Worm (Caenorhabditis elegans): ENCODE results near the gene srh-173.

Gene srh-173

ce11 chrV:19958744-19959143 is 14.3 kb upstream of the srh-173 start, which contains the start of gene srh-172:
Gene srh-172 (plus strand): TSS chrV:19959044.
- TF ChIP-seq ceh-34 (tag; optimal IDR thresholded peaks at IDR 0.05): no peak
- no peak for TF ChIP-seq tbx-2 (tag; optimal IDR thresholded peaks at IDR 0.05)
- no peak for TF ChIP-seq ceh-9 (tag; optimal IDR thresholded peaks at IDR 0.05)
- no peak for TF ChIP-seq fkh-6 (tag; optimal IDR thresholded peaks at IDR 0.05)
- no peak for TF ChIP-seq odd-2 (tag; optimal IDR thresholded peaks at IDR 0.05)
- no peak for TF ChIP-seq pha-4 (tag; optimal IDR thresholded peaks at IDR 0.05)

- TF ChIP-seq pha-2 (tag; optimal IDR thresholded peaks at IDR 0.05): peak; percentile 62
- TF ChIP-seq sox-2 (GFP tag; IDR thresholded peaks at IDR 0.05): peak; percentile 93
- TF ChIP-seq che-1 (tag; optimal IDR thresholded peaks at IDR 0.05): peak; percentile 15
- no peak for TF ChIP-seq hlh-30 (tag; optimal IDR thresholded peaks at IDR 0.05; ENCODE audit: insufficient read depth)
- TF ChIP-seq hlh-8 (tag; optimal IDR thresholded peaks at IDR 0.05): peak; percentile 10
- TF ChIP-seq ceh-22 (tag; optimal IDR thresholded peaks at IDR 0.05): no peak
- no peak for TF ChIP-seq ceh-31 (tag; optimal IDR thresholded peaks at IDR 0.05)
- TF ChIP-seq ztf-16 (tag; optimal IDR thresholded peaks at IDR 0.05): no peak
- TF ChIP-seq ceh-2 (tag; optimal IDR thresholded peaks at IDR 0.05): no peak
These were observed 11.1 kb upstream of the srh-173 start for ce11 chrV:19961971-19962370.

DNA sequence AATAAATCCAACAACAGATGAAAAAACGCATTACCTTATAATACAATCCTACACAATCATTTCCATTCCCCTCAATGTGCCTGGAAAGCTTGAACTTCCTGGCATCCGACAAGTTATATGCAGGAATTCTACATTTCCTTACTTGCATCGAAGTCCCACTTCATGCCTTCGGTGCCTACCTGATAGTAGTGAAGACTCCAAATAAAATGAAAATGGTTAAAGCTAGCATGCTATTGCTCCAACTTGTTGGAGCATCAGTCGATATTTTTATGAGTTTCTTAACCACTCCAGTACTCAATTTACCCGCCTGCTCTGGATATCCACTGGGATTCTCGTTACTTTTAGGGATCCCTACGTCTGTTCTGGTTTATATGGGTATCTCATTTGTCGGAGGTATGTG is 7.5 kb upstream of the srh-173 start, which contains the start of gene srh-171:
Gene srh-171 (plus strand): TSS at position 75 of the 400 bp plus-strand sequence.
- TF ChIP-seq Y22D7AL.16 (tag; optimal IDR thresholded peaks at IDR 0.05): no peak
- peak; percentile 50 for TF ChIP-seq ama-1 (optimal IDR thresholded peaks at IDR 0.05)

DNA sequence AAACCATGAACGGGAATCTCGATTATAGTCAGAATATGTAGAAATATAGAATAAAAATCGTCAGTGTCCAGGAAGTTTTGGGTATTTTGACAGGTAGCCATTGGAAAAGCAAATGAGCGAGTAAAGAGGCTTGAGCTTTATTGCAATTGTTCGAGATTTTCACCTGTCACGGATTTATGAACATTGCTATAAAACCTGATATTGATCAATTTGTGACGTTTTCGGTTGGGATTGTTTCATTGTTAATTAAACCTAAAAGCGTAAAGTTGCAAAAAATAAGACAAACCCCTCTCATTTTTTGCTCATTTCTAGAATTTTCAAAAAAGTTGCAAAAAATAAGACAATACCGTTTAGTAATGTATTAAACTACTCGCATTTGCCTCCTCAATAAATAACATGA is 5.1 kb downstream of the srh-173 start, which contains the start of gene srh-183:
Gene srh-183 (minus strand): TSS at position 101 of the 400 bp plus-strand sequence.
- TF ChIP-seq ets-4 (tag; optimal IDR thresholded peaks at IDR 0.05) (no peak), ceh-2 (tag; optimal IDR thresholded peaks at IDR 0.05) (no peak), K02D7.2 (tag; optimal IDR thresholded peaks at IDR 0.05) (no peak), eyg-1 (tag; optimal IDR thresholded peaks at IDR 0.05) (no peak), Y22D7AL.16 (tag; optimal IDR thresholded peaks at IDR 0.05) (no peak), ttx-3 (tag; optimal IDR thresholded peaks at IDR 0.05) (no peak), pat-9 (tag; optimal IDR thresholded peaks at IDR 0.05) (no peak), ceh-22 (tag; optimal IDR thresholded peaks at IDR 0.05) (no peak), fax-1 (tag; optimal IDR thresholded peaks at IDR 0.05) (no peak), unc-3 (GFP tag; conservative IDR thresholded peaks at IDR 0.05) (no peak), unc-3 (tag; optimal IDR thresholded peaks at IDR 0.05) (no peak), hlh-13 (GFP tag; optimal IDR thresholded peaks at IDR 0.05) (no peak), odd-2 (tag; optimal IDR thresholded peaks at IDR 0.05) (no peak), ahr-1 (tag; optimal IDR thresholded peaks at IDR 0.05) (no peak)

DNA sequence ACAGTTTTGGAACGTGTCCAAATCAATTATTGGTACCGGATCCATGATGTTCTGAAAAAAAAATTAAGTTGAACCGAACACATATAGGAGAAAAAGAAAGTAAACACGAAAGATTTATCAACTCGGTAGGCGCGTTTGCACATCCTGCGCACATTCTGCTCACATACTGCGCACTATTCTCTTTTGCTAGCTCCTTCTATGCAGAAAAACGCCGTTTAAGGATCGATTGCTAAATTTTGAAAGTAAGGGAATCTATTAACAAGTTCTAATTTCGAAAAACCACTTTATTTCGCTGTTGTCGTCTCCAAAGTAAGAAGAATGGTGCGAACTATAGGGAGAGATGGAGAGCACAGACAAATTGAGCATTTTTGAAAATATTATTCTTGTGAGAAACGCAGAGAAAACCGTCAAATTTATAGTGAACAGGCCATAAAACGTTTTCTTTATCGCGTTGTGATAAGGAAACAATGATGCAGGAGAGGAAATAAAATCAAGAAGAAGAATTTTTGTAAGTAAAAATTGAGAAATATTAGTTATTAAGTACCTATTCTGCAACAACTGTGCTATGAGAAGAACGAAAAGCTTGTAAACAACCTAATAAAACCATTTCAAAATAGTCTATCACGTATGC is 8.9 kb downstream of the srh-173 start, which contains the start of gene Y60A3A.24:
Gene Y60A3A.24 (minus strand): TSS at position 51 of the 631 bp plus-strand sequence.
- TF ChIP-seq ets-4 (tag; optimal IDR thresholded peaks at IDR 0.05): no peak
- no peak for TF ChIP-seq ztf-16 (tag; optimal IDR thresholded peaks at IDR 0.05)
- peak; percentile 70 for TF ChIP-seq elt-2 (tag; optimal IDR thresholded peaks at IDR 0.05)
- TF ChIP-seq ama-1 (optimal IDR thresholded peaks at IDR 0.05): no peak

DNA sequence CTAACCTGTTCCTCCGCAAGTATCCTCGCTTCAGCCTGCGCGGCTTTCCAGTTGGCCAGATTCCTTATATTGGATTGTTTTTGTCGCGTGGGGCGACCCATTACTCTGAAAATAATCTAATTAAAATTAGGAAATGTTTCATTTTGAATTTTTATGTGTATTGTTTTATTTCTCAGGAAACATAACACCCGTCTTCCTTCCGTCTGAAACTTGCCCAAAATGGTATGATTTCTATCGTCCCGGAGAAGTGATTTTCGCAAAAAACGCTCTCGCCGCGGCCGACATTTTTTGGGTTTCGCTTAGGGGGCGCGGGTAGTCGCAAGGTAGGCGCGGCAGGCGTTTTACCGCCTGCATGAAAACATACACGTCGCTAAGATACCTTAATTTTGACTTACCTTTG is 13.1 kb downstream of the srh-173 start, which contains the start of gene clec-260:
Gene clec-260 (minus strand): TSS at position 101 of the 400 bp plus-strand sequence.
- no peak for TF ChIP-seq elt-2 (tag; optimal IDR thresholded peaks at IDR 0.05)
- TF ChIP-seq unc-86 (tag; optimal IDR thresholded peaks at IDR 0.05): no peak
- TF ChIP-seq fax-1 (tag; optimal IDR thresholded peaks at IDR 0.05): no peak

DNA sequence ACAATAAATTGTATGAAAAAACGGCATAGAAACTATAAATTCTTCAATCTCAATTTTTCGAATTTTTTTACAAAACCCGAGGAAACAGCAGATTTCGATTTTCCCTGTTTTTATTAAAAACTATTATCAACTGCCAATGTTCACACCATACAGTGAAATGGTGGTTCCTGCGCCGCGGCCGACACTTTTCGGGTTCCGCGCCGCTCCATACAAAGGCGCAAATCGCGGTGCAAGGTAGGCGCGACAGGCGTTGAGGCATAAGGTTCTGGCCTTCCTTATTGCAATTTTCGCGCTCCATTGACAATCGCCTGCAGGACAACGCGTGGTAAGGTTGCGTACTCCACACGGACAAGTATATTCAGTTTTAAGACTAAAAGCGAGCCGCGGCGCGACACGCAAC is 13.7 kb downstream of the srh-173 start:
- TF ChIP-seq ceh-31 (tag; optimal IDR thresholded peaks at IDR 0.05): no peak
- TF ChIP-seq dmd-4 (tag; optimal IDR thresholded peaks at IDR 0.05; ENCODE audit: borderline replicate concordance): no peak
- TF ChIP-seq ttx-3 (tag; optimal IDR thresholded peaks at IDR 0.05): no peak
- no peak for TF ChIP-seq Y22D7AL.16 (tag; optimal IDR thresholded peaks at IDR 0.05)
- no peak for TF ChIP-seq T23F11.4 (GFP tag; optimal IDR thresholded peaks at IDR 0.05)
- no peak for TF ChIP-seq gmeb-2 (tag; optimal IDR thresholded peaks at IDR 0.05)
- TF ChIP-seq hlh-8 (tag; optimal IDR thresholded peaks at IDR 0.05): no peak
- TF ChIP-seq ceh-22 (tag; optimal IDR thresholded peaks at IDR 0.05): no peak
- TF ChIP-seq ceh-14 (tag; optimal IDR thresholded peaks at IDR 0.05): no peak
- TF ChIP-seq unc-42 (tag; optimal IDR thresholded peaks at IDR 0.05): no peak
- TF ChIP-seq npax-4 (tag; optimal IDR thresholded peaks at IDR 0.05): no peak
- no peak for TF ChIP-seq unc-86 (tag; optimal IDR thresholded peaks at IDR 0.05)
- TF ChIP-seq ceh-6 (GFP tag; optimal IDR thresholded peaks at IDR 0.05): no peak
- TF ChIP-seq rnt-1 (tag; optimal IDR thresholded peaks at IDR 0.05): no peak
- TF ChIP-seq C08G9.2 (tag; optimal IDR thresholded peaks at IDR 0.05): no peak
- TF ChIP-seq ref-2 (tag; optimal IDR thresholded peaks at IDR 0.05): no peak
- no peak for TF ChIP-seq unc-3 (GFP tag; conservative IDR thresholded peaks at IDR 0.05)
- TF ChIP-seq unc-3 (tag; optimal IDR thresholded peaks at IDR 0.05): no peak
